Fruit fly (Drosophila melanogaster): ENCODE data around the gene Gr22c.

DNA sequence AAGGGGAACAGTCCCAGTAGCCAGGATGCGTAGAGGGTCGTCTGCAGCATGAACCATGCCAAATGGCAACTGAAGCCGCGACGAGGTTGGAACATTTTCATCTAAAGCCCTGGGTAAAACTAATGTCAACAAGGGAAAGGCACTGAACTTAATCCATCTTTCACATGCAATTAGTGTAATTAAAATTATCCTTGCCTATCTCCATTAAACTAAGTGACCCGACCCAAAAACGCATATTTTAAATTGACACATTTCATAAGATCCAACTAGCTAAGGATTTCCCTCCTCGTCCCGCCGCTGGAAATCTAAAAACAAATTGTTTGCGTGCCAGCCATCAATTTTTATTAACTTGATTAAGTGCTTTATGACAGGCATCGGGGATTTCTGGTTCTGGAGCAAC, 35.3 kb downstream of the Gr22c start, which contains the start of gene Gr22f:
- TF ChIP-seq h (optimal IDR thresholded peaks at IDR 0.05) (no peak), insv (optimal IDR thresholded peaks at IDR 0.05) (no peak), Myc (optimal IDR thresholded peaks at IDR 0.05) (no peak), Sin3A (optimal IDR thresholded peaks at IDR 0.05) (no peak), psq (optimal IDR thresholded peaks at IDR 0.05) (no peak), ttk (optimal IDR thresholded peaks at IDR 0.05) (no peak)
